Fruit fly (Drosophila melanogaster): ENCODE results near the gene Wnk.

The Wnk gene

dm6 chr3L:21554752-21555151, at the start of gene Wnk:
Gene Wnk (minus strand): TSS chr3L:21554928.
- TF ChIP-seq cic (GFP tag; optimal IDR thresholded peaks at IDR 0.05), result no peak
- TF ChIP-seq bab1 (GFP tag; optimal IDR thresholded peaks at IDR 0.05), result peak; percentile 50
- TF ChIP-seq Clk (GFP tag; optimal IDR thresholded peaks at IDR 0.05), result no peak

dm6 chr3L:21604265-21604664, 49.5 kb upstream of the Wnk start:
- TF ChIP-seq kay (GFP tag; ENCODE audit: borderline replicate concordance), result peak; percentile 35
- peak; percentile 41 for TF ChIP-seq Hr96 (GFP tag; optimal IDR thresholded peaks at IDR 0.05)
- peak; percentile 31 for TF ChIP-seq CG1620 (GFP tag; optimal IDR thresholded peaks at IDR 0.05)
- no peak for TF ChIP-seq bab1 (GFP tag; optimal IDR thresholded peaks at IDR 0.05)

- TF ChIP-seq CG11617 (GFP tag; optimal IDR thresholded peaks at IDR 0.05) (no peak), toe (GFP tag; optimal IDR thresholded peaks at IDR 0.05) (no peak), ovo (GFP tag; optimal IDR thresholded peaks at IDR 0.05) (no peak), cic (GFP tag; optimal IDR thresholded peaks at IDR 0.05) (no peak), CG1620 (GFP tag; optimal IDR thresholded peaks at IDR 0.05) (no peak), CG14711 (tag; optimal IDR thresholded peaks at IDR 0.05) (no peak), Mnt (GFP tag; optimal IDR thresholded peaks at IDR 0.05) (no peak), cnc (optimal IDR thresholded peaks at IDR 0.05) (no peak), Clk (GFP tag; optimal IDR thresholded peaks at IDR 0.05) (no peak), Hr96 (GFP tag; optimal IDR thresholded peaks at IDR 0.05) (no peak), bab1 (GFP tag; optimal IDR thresholded peaks at IDR 0.05) (no peak), pad (GFP tag; optimal IDR thresholded peaks at IDR 0.05) (no peak), kay (GFP tag; ENCODE audit: borderline replicate concordance) (no peak), CG7101 (tag; optimal IDR thresholded peaks at IDR 0.05) (no peak), CG33017 (tag; optimal IDR thresholded peaks at IDR 0.05) (no peak)
Measured at dm6 chr3L:21602275-21602674, 47.5 kb upstream of the Wnk start.

- no peak for TF ChIP-seq bab1 (GFP tag; optimal IDR thresholded peaks at IDR 0.05)
- TF ChIP-seq Mnt (GFP tag; optimal IDR thresholded peaks at IDR 0.05), result no peak
- no peak for TF ChIP-seq Clk (GFP tag; optimal IDR thresholded peaks at IDR 0.05)
- no peak for TF ChIP-seq ovo (GFP tag; optimal IDR thresholded peaks at IDR 0.05)
- no peak for TF ChIP-seq kay (GFP tag; ENCODE audit: borderline replicate concordance)
- TF ChIP-seq Hr96 (GFP tag; optimal IDR thresholded peaks at IDR 0.05), result no peak
- no peak for TF ChIP-seq CG11617 (GFP tag; optimal IDR thresholded peaks at IDR 0.05)
- TF ChIP-seq CG7045 (GFP tag; optimal IDR thresholded peaks at IDR 0.05), result no peak
- no peak for TF ChIP-seq cic (GFP tag; optimal IDR thresholded peaks at IDR 0.05)
- no peak for TF ChIP-seq CG33017 (tag; optimal IDR thresholded peaks at IDR 0.05)
- TF ChIP-seq CG7101 (tag; optimal IDR thresholded peaks at IDR 0.05), result no peak
- no peak for TF ChIP-seq tj (GFP tag; optimal IDR thresholded peaks at IDR 0.05)
- TF ChIP-seq pad (GFP tag; optimal IDR thresholded peaks at IDR 0.05), result no peak
- TF ChIP-seq cnc (optimal IDR thresholded peaks at IDR 0.05), result no peak
- TF ChIP-seq toe (GFP tag; optimal IDR thresholded peaks at IDR 0.05), result no peak
- no peak for TF ChIP-seq CG1620 (GFP tag; optimal IDR thresholded peaks at IDR 0.05)
- TF ChIP-seq CG5204 (GFP tag; optimal IDR thresholded peaks at IDR 0.05), result no peak
- no peak for TF ChIP-seq CG14711 (tag; optimal IDR thresholded peaks at IDR 0.05)
- TF ChIP-seq CG12768 (GFP tag; optimal IDR thresholded peaks at IDR 0.05), result no peak
Measured at dm6 chr3L:21598337-21598736, 43.6 kb upstream of the Wnk start.

dm6 chr3L:21594408-21594807, 39.7 kb upstream of the Wnk start:
- TF ChIP-seq toe (GFP tag; optimal IDR thresholded peaks at IDR 0.05), result no peak
- TF ChIP-seq Hr96 (GFP tag; optimal IDR thresholded peaks at IDR 0.05), result no peak
- no peak for TF ChIP-seq Clk (GFP tag; optimal IDR thresholded peaks at IDR 0.05)
- no peak for TF ChIP-seq pad (GFP tag; optimal IDR thresholded peaks at IDR 0.05)
- TF ChIP-seq bab1 (GFP tag; optimal IDR thresholded peaks at IDR 0.05), result no peak
- TF ChIP-seq CG33017 (tag; optimal IDR thresholded peaks at IDR 0.05), result no peak
- no peak for TF ChIP-seq tj (GFP tag; optimal IDR thresholded peaks at IDR 0.05)
- no peak for TF ChIP-seq Crg-1 (GFP tag; optimal IDR thresholded peaks at IDR 0.05)
- TF ChIP-seq CG7101 (tag; optimal IDR thresholded peaks at IDR 0.05), result no peak
- TF ChIP-seq cic (GFP tag; optimal IDR thresholded peaks at IDR 0.05), result no peak
- no peak for TF ChIP-seq CG7045 (GFP tag; optimal IDR thresholded peaks at IDR 0.05)
- TF ChIP-seq Mnt (GFP tag; optimal IDR thresholded peaks at IDR 0.05), result no peak
- TF ChIP-seq CG5204 (GFP tag; optimal IDR thresholded peaks at IDR 0.05), result no peak
- no peak for TF ChIP-seq CG11617 (GFP tag; optimal IDR thresholded peaks at IDR 0.05)
- no peak for TF ChIP-seq CG12768 (GFP tag; optimal IDR thresholded peaks at IDR 0.05)
- no peak for TF ChIP-seq CG14711 (tag; optimal IDR thresholded peaks at IDR 0.05)
- TF ChIP-seq cnc (optimal IDR thresholded peaks at IDR 0.05), result no peak

dm6 chr3L:21591247-21591646, 36.5 kb upstream of the Wnk start:
- peak; percentile 7 for TF ChIP-seq bab1 (GFP tag; optimal IDR thresholded peaks at IDR 0.05)
- TF ChIP-seq Clk (GFP tag; optimal IDR thresholded peaks at IDR 0.05), result no peak
- TF ChIP-seq CG14711 (tag; optimal IDR thresholded peaks at IDR 0.05), result no peak
- TF ChIP-seq CG5204 (GFP tag; optimal IDR thresholded peaks at IDR 0.05), result no peak
- TF ChIP-seq CG7101 (tag; optimal IDR thresholded peaks at IDR 0.05), result no peak

dm6 chr3L:21586528-21586927, 31.8 kb upstream of the Wnk start, which contains the start of gene TfAP-2:
Gene TfAP-2 (plus strand): TSS chr3L:21586828.
- TF ChIP-seq CG33017 (tag; optimal IDR thresholded peaks at IDR 0.05) (no peak), toe (GFP tag; optimal IDR thresholded peaks at IDR 0.05) (no peak), CG11617 (GFP tag; optimal IDR thresholded peaks at IDR 0.05) (no peak), cic (GFP tag; optimal IDR thresholded peaks at IDR 0.05) (no peak), cnc (optimal IDR thresholded peaks at IDR 0.05) (no peak)
